Worm (Caenorhabditis elegans): ENCODE measurements around the gene gck-4.

- no peak for TF ChIP-seq flt-1 (GFP tag; IDR thresholded peaks at IDR 0.05)
- TF ChIP-seq ref-1 (GFP tag; conservative IDR thresholded peaks at IDR 0.05), result no peak
- no peak for TF ChIP-seq cog-1 (tag; optimal IDR thresholded peaks at IDR 0.05)
These were observed 36.0 kb downstream of the gck-4 start for ce11 chrX:13712992-13713391.
